Worm (Caenorhabditis elegans): Measurements from ENCODE around the gene tbb-4.

Gene tbb-4

DNA sequence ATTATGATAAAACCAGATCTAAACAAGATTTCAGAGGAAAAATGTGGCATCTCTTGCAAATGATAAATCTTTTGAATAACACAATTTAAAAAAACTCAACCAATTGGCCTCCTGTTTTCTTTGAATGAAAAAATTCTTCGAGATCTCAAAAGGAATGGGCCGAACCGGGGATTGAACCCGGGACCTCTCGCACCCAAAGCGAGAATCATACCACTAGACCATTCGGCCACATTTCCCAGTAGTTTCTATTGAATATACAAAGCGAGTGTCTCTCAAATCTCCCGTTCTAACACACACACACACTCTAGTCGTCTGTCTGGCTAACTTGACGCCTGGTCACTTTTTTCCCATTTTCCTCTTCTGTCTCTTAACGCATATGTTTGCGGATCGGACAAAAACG lies 30.9 kb upstream of the tbb-4 start (continued):
- peak; percentile 23 for TF ChIP-seq isw-1 (GFP tag; IDR thresholded peaks at IDR 0.05)
- peak; percentile 27 for TF ChIP-seq egl-13 (tag; optimal IDR thresholded peaks at IDR 0.05)
- TF ChIP-seq sup-37 (GFP tag; optimal IDR thresholded peaks at IDR 0.05), result no peak
- TF ChIP-seq nhr-47 (tag; optimal IDR thresholded peaks at IDR 0.05), result peak; percentile 87
- peak; percentile 63 to 68 for TF ChIP-seq lsy-2 (tag; optimal IDR thresholded peaks at IDR 0.05)
- no peak for TF ChIP-seq aly-2 (tag; optimal IDR thresholded peaks at IDR 0.05)
- TF ChIP-seq C16A3.4 (tag; optimal IDR thresholded peaks at IDR 0.05), result peak; percentile 67
- TF ChIP-seq elt-2 (tag; optimal IDR thresholded peaks at IDR 0.05), result peak; percentile 9
- TF ChIP-seq nhr-20 (tag; optimal IDR thresholded peaks at IDR 0.05), result peak; percentile 85
- TF ChIP-seq nhr-76 (tag; optimal IDR thresholded peaks at IDR 0.05), result peak; percentile 4
- peak; percentile 28 for TF ChIP-seq snpc-4 (tag; optimal IDR thresholded peaks at IDR 0.05)
- no peak for TF ChIP-seq Y116A8C.19 (tag; optimal IDR thresholded peaks at IDR 0.05; ENCODE audit: borderline replicate concordance)
- TF ChIP-seq pag-3 (tag; optimal IDR thresholded peaks at IDR 0.05; ENCODE audit: borderline replicate concordance, insufficient read depth), result no peak
- TF ChIP-seq tbx-2 (tag; optimal IDR thresholded peaks at IDR 0.05), result peak; percentile 71

DNA sequence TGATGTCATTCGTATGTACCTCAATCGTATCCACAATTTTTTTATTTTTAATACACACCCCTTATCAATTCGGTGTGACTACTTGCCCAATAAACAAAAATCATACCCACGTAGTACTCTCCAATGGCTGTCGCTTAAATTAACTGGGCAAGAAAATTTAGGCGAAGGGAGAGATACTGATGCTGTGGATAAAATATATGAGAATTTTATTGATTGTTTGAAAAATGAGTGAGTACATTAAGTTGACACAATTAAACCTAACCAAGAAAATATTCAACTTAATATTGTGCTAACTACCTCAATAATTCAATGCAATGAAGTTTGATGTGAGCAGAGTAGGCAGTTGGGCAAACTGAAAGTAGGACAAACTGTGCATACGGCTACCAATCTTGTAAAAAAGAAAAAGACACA lies 29.0 kb upstream of the tbb-4 start:
- TF ChIP-seq zag-1 (tag; optimal IDR thresholded peaks at IDR 0.05), result peak; percentile 97
- TF ChIP-seq unc-86 (tag; optimal IDR thresholded peaks at IDR 0.05), result peak; percentile 95
- peak; percentile 99 for TF ChIP-seq nhr-85 (tag)
- TF ChIP-seq ztf-11 (tag; optimal IDR thresholded peaks at IDR 0.05), result peak; percentile 79 to 96
- peak; percentile 98 for TF ChIP-seq lin-14 (GFP tag; optimal IDR thresholded peaks at IDR 0.05)
- peak; percentile 99 for TF ChIP-seq skn-1 (tag; optimal IDR thresholded peaks at IDR 0.05)
- peak; percentile 98 for TF ChIP-seq rnt-1 (tag; optimal IDR thresholded peaks at IDR 0.05)
- peak; percentile 22 for TF ChIP-seq Y116A8C.19 (tag; optimal IDR thresholded peaks at IDR 0.05; ENCODE audit: borderline replicate concordance)
- TF ChIP-seq lin-35 (GFP tag; optimal IDR thresholded peaks at IDR 0.05), result peak; percentile 68 to 93
- TF ChIP-seq irx-1 (tag; optimal IDR thresholded peaks at IDR 0.05), result peak; percentile 100
- TF ChIP-seq ces-1 (GFP tag; optimal IDR thresholded peaks at IDR 0.05), result peak; percentile 87
- TF ChIP-seq lir-3 (tag; optimal IDR thresholded peaks at IDR 0.05; ENCODE audit: poor library complexity), result peak; percentile 94
- TF ChIP-seq hlh-4 (tag; optimal IDR thresholded peaks at IDR 0.05), result peak; percentile 85
- TF ChIP-seq C04F5.9 (tag; optimal IDR thresholded peaks at IDR 0.05), result peak; percentile 92
- peak; percentile 44 for TF ChIP-seq ceh-63 (GFP tag; optimal IDR thresholded peaks at IDR 0.05)
- peak; percentile 99 for TF ChIP-seq C16A3.4 (tag; optimal IDR thresholded peaks at IDR 0.05)
- peak; percentile 97 to 99 (median 99) for TF ChIP-seq ceh-82 (tag; optimal IDR thresholded peaks at IDR 0.05)
- TF ChIP-seq efl-3 (GFP tag; optimal IDR thresholded peaks at IDR 0.05), result peak; percentile 91
- peak; percentile 100 for TF ChIP-seq nhr-90 (tag; optimal IDR thresholded peaks at IDR 0.05; ENCODE audit: poor library complexity)
- peak; percentile 50 for TF ChIP-seq unc-130 (tag; optimal IDR thresholded peaks at IDR 0.05)
- TF ChIP-seq aha-1 (tag; optimal IDR thresholded peaks at IDR 0.05), result peak; percentile 85
- peak in 5 of 6 experiments; percentile 44 to 100 (median 92) for TF ChIP-seq elt-3 (tag; optimal IDR thresholded peaks at IDR 0.05)
- peak; percentile 99 for TF ChIP-seq egl-13 (tag; optimal IDR thresholded peaks at IDR 0.05)
- TF ChIP-seq unc-62 (GFP tag; optimal IDR thresholded peaks at IDR 0.05), result no peak
- peak; percentile 100 for TF ChIP-seq nhr-11 (tag; optimal IDR thresholded peaks at IDR 0.05)
- peak; percentile 100 for TF ChIP-seq sox-4 (tag; optimal IDR thresholded peaks at IDR 0.05)
- TF ChIP-seq pax-3 (tag; optimal IDR thresholded peaks at IDR 0.05), result peak; percentile 96
- peak; percentile 94 for TF ChIP-seq grh-1 (GFP tag; IDR thresholded peaks at IDR 0.05)
- peak; percentile 66 for TF ChIP-seq mef-2 (tag; optimal IDR thresholded peaks at IDR 0.05)
- TF ChIP-seq pag-3 (tag; optimal IDR thresholded peaks at IDR 0.05; ENCODE audit: borderline replicate concordance, insufficient read depth), result peak; percentile 17
- peak; percentile 96 for TF ChIP-seq fkh-4 (tag; optimal IDR thresholded peaks at IDR 0.05; ENCODE audit: borderline replicate concordance)
- peak; percentile 96 for TF ChIP-seq elt-2 (tag; optimal IDR thresholded peaks at IDR 0.05)
- TF ChIP-seq dsc-1 (tag; optimal IDR thresholded peaks at IDR 0.05), result peak; percentile 100
- TF ChIP-seq hlh-17 (GFP tag; optimal IDR thresholded peaks at IDR 0.05; ENCODE audit: borderline replicate concordance), result no peak
- TF ChIP-seq sup-37 (GFP tag; optimal IDR thresholded peaks at IDR 0.05), result peak; percentile 94
- TF ChIP-seq blmp-1 (tag; optimal IDR thresholded peaks at IDR 0.05), result peak; percentile 61
- no peak for TF ChIP-seq sptf-1 (tag; optimal IDR thresholded peaks at IDR 0.05)
- TF ChIP-seq pqm-1 (tag; optimal IDR thresholded peaks at IDR 0.05), result peak; percentile 91
- TF ChIP-seq vab-15 (tag; optimal IDR thresholded peaks at IDR 0.05), result peak; percentile 71
- peak; percentile 99 for TF ChIP-seq hpl-2 (GFP tag; optimal IDR thresholded peaks at IDR 0.05)
- TF ChIP-seq zip-4 (GFP tag; optimal IDR thresholded peaks at IDR 0.05), result peak; percentile 97

Measured in whole organism, L1 larva.